Worm (Caenorhabditis elegans) whole organism, late embryonic: Measurements from ENCODE around the gene idpp-5.

Source experiments
- F13H6.1 ChIP-seq: sonication (generic microtip); optimal IDR thresholded peaks from 2 replicates; lab custom pipeline; 2016; ENCODE audit warnings: missing genetic modification characterization, missing compliant biosample characterization
- Y22D7AL.16 ChIP-seq: sonication (generic microtip); optimal IDR thresholded peaks from 2 replicates; lab custom pipeline; 2016; ENCODE audit warnings: missing genetic modification characterization, missing compliant biosample characterization
- ahr-1 ChIP-seq: sonication (generic microtip); optimal IDR thresholded peaks from 2 replicates; lab custom pipeline; 2016; ENCODE audit warnings: missing genetic modification characterization, missing compliant biosample characterization
- ceh-14 ChIP-seq: sonication (generic microtip); optimal IDR thresholded peaks from 2 replicates; lab custom pipeline; 2016; ENCODE audit warnings: missing genotype, missing genetic modification characterization, missing compliant biosample characterization
- ceh-18 ChIP-seq: sonication (generic microtip); optimal IDR thresholded peaks from 2 replicates; lab custom pipeline; 2016; ENCODE audit warnings: missing genetic modification characterization, missing compliant biosample characterization
- ceh-19 ChIP-seq: fragments of 200-800 bp; sonication (Bioruptor generic); optimal IDR thresholded peaks from 2 replicates; lab custom pipeline; 2018; ENCODE audit warnings: mild to moderate bottlenecking, missing genetic modification characterization, missing compliant biosample characterization
- ceh-2 ChIP-seq: sonication (generic microtip); optimal IDR thresholded peaks from 2 replicates; lab custom pipeline; 2016; ENCODE audit warnings: missing genotype, missing genetic modification characterization, missing compliant biosample characterization
- ceh-22 ChIP-seq: sonication (generic microtip); optimal IDR thresholded peaks from 2 replicates; lab custom pipeline; 2017; ENCODE audit warnings: missing biosample characterization, missing genetic modification characterization
- ceh-31 ChIP-seq: sonication (generic microtip); optimal IDR thresholded peaks from 2 replicates; lab custom pipeline; 2016; ENCODE audit warnings: missing genetic modification characterization, missing compliant biosample characterization
- ceh-34 ChIP-seq: sonication (generic microtip); optimal IDR thresholded peaks from 2 replicates; lab custom pipeline; 2016; ENCODE audit warnings: mild to moderate bottlenecking, missing genetic modification characterization, missing compliant biosample characterization
- ceh-45 ChIP-seq: fragments of 200-800 bp; sonication (Bioruptor generic); IDR thresholded peaks from 2 replicates; pipeline ENCODE4 v1.3.6; 2022; ENCODE audit warnings: missing genetic modification reagents, missing genetic modification characterization, missing compliant biosample characterization
- ceh-6 ChIP-seq: fragments of 200-800 bp; sonication (Bioruptor generic); optimal IDR thresholded peaks from 2 replicates; lab custom pipeline; 2018; ENCODE audit warnings: mild to moderate bottlenecking, missing genetic modification characterization, missing compliant biosample characterization
- dmd-4 ChIP-seq: sonication (generic microtip); optimal IDR thresholded peaks from 2 replicates; lab custom pipeline; 2016; ENCODE audit warnings: borderline replicate concordance, missing genetic modification characterization, missing compliant biosample characterization
- dve-1 ChIP-seq: sonication (generic microtip); optimal IDR thresholded peaks from 2 replicates; lab custom pipeline; 2017; ENCODE audit warnings: antibody characterized with exemption, mild to moderate bottlenecking, missing genetic modification characterization, missing compliant biosample characterization
- elt-2 ChIP-seq: sonication (generic microtip); optimal IDR thresholded peaks from 2 replicates; lab custom pipeline; 2016; ENCODE audit warnings: missing genetic modification reagents, missing genetic modification characterization, missing compliant biosample characterization
- elt-4 ChIP-seq: sonication (generic microtip); optimal IDR thresholded peaks from 2 replicates; lab custom pipeline; 2016; ENCODE audit warnings: missing genetic modification characterization, missing compliant biosample characterization
- eyg-1 ChIP-seq: sonication (generic microtip); optimal IDR thresholded peaks from 2 replicates; lab custom pipeline; 2016; ENCODE audit warnings: missing genotype, missing genetic modification characterization, missing compliant biosample characterization
- fkh-10 ChIP-seq: fragments of 150-350 bp; optimal IDR thresholded peaks from 2 replicates; lab custom pipeline; 2014; ENCODE audit warnings: missing biosample characterization, missing genetic modification reagents, missing genetic modification characterization
- gmeb-2 ChIP-seq: sonication (generic microtip); optimal IDR thresholded peaks from 2 replicates; lab custom pipeline; 2016; ENCODE audit warnings: missing genetic modification characterization, inconsistent platforms, missing compliant biosample characterization
- lim-6 ChIP-seq: sonication (generic microtip); optimal IDR thresholded peaks from 2 replicates; lab custom pipeline; 2016; ENCODE audit warnings: missing genetic modification characterization, missing compliant biosample characterization
- lin-11 ChIP-seq: fragments of 200-800 bp; sonication (Bioruptor generic); optimal IDR thresholded peaks from 2 replicates; lab custom pipeline; 2018; ENCODE audit warnings: mild to moderate bottlenecking, missing genetic modification characterization, missing compliant biosample characterization
- madf-2 ChIP-seq: sonication (generic microtip); optimal IDR thresholded peaks from 2 replicates; lab custom pipeline; 2017; ENCODE audit warnings: missing genetic modification characterization, missing compliant biosample characterization
- nfya-1 ChIP-seq: sonication (generic microtip); optimal IDR thresholded peaks from 2 replicates; lab custom pipeline; 2017; ENCODE audit warnings: missing genetic modification characterization, mild to moderate bottlenecking, missing compliant biosample characterization, antibody characterized with exemption, moderate library complexity
- nhr-232 ChIP-seq: sonication (generic microtip); optimal IDR thresholded peaks from 2 replicates; lab custom pipeline; 2016; ENCODE audit warnings: missing genetic modification characterization, missing compliant biosample characterization
- odd-2 ChIP-seq: sonication (generic microtip); optimal IDR thresholded peaks from 2 replicates; lab custom pipeline; 2017; ENCODE audit warnings: antibody characterized with exemption, mild to moderate bottlenecking, missing genetic modification characterization, missing compliant biosample characterization
- pag-3 ChIP-seq: sonication (generic microtip); optimal IDR thresholded peaks from 2 replicates; lab custom pipeline; 2016; ENCODE audit warnings: missing compliant biosample characterization, missing genetic modification characterization, borderline replicate concordance
- pat-9 ChIP-seq: fragments of 200-800 bp; sonication (Bioruptor generic); optimal IDR thresholded peaks from 2 replicates; lab custom pipeline; 2018; ENCODE audit warnings: mild to moderate bottlenecking, missing genetic modification characterization, moderate library complexity, missing compliant biosample characterization
- pax-1 ChIP-seq: fragments of 150-350 bp; optimal IDR thresholded peaks from 2 replicates; lab custom pipeline; 2014; ENCODE audit warnings: missing biosample characterization, missing genetic modification characterization
- pha-4 ChIP-seq: fragments of 150-350 bp; optimal IDR thresholded peaks from 2 replicates; lab custom pipeline; 2018; ENCODE audit warnings: missing biosample characterization, missing genetic modification reagents, missing genetic modification characterization
- pqm-1 ChIP-seq: sonication (generic microtip); optimal IDR thresholded peaks from 2 replicates; lab custom pipeline; 2016; ENCODE audit warnings: missing genetic modification characterization, missing compliant biosample characterization
- pros-1 ChIP-seq: fragments of 150-350 bp; optimal IDR thresholded peaks from 2 replicates; lab custom pipeline; 2014; ENCODE audit warnings: missing biosample characterization, missing genetic modification reagents, missing genetic modification characterization
- ref-2 ChIP-seq: sonication (generic microtip); optimal IDR thresholded peaks from 2 replicates; lab custom pipeline; 2016; ENCODE audit warnings: missing genetic modification characterization, missing compliant biosample characterization
- rnt-1 ChIP-seq: sonication (generic microtip); optimal IDR thresholded peaks from 2 replicates; lab custom pipeline; 2016; ENCODE audit warnings: missing genetic modification characterization, missing compliant biosample characterization
- syd-9 ChIP-seq: sonication (generic microtip); optimal IDR thresholded peaks from 2 replicates; lab custom pipeline; 2016; ENCODE audit warnings: mild to moderate bottlenecking, missing genetic modification characterization, moderate library complexity, missing compliant biosample characterization
- tbx-7 ChIP-seq: sonication (generic microtip); optimal IDR thresholded peaks from 2 replicates; lab custom pipeline; 2016; ENCODE audit warnings: missing genotype, missing genetic modification characterization, missing compliant biosample characterization
- ttx-3 ChIP-seq: sonication (generic microtip); optimal IDR thresholded peaks from 2 replicates; lab custom pipeline; 2016; ENCODE audit warnings: missing genetic modification reagents, missing genetic modification characterization, missing compliant biosample characterization
- unc-3 ChIP-seq, 2 experiments: fragments of 200-800 bp in 1 of 2; sonication (Bioruptor generic) in 1 of 2; sonication (generic microtip) in 1 of 2; conservative IDR thresholded peaks in 1 of 2; optimal IDR thresholded peaks in 1 of 2; 2 replicates each; pipeline versions ENCODE4 v1.3.6 to Lab custom; 2016 to 2022; ENCODE audit warnings: missing compliant biosample characterization in 2 of 2, missing genetic modification characterization in 2 of 2, missing genetic modification reagents in 1 of 2
- unc-42 ChIP-seq: sonication (generic microtip); optimal IDR thresholded peaks from 2 replicates; lab custom pipeline; 2016; ENCODE audit warnings: missing genotype, missing genetic modification characterization, missing compliant biosample characterization
- unc-55 ChIP-seq: sonication (generic microtip); optimal IDR thresholded peaks from 2 replicates; lab custom pipeline; 2017; ENCODE audit warnings: missing biosample characterization, missing genetic modification reagents, missing genetic modification characterization
- zip-5 ChIP-seq: sonication (generic microtip); optimal IDR thresholded peaks from 2 replicates; lab custom pipeline; 2016; ENCODE audit warnings: missing genetic modification characterization, missing compliant biosample characterization

The idpp-5 gene

DNA sequence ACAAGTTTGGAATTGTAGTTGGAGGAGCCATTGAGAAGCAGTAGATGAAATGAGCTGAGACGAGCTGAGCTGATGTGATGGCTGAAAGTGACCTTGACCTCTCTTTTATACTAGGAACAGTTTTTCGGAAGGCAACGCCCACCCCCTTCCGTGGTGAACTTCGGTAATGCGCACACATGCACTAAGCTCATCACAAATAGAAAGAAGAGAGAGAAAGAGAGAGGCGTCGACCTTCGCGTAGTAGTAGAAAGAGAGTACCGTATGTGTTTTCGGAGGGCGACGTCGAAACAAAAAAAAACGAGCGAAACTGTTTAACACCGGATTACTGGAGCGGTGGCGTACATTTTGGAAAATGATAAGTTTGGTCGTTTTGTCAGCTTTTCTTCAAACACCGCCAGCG, 11.6 kb downstream of the idpp-5 start, which contains the start of gene marg-1:
marg-1 (minus strand) TSS at position 101 of the 400 bp plus-strand sequence.
- TF ChIP-seq elt-2 (tag; lab: Kevin White, UChicago): no peak
- TF ChIP-seq ceh-22 (tag; lab: Kevin White, UChicago): no peak
- TF ChIP-seq ceh-31: no peak
- no peak for TF ChIP-seq gmeb-2 (tag; lab: Kevin White, UChicago)
- TF ChIP-seq lim-6: no peak
- TF ChIP-seq pqm-1 (tag; lab: Kevin White, UChicago): no peak
- no peak for TF ChIP-seq madf-2 (tag; lab: Kevin White, UChicago)
- no peak for TF ChIP-seq F13H6.1
- no peak for TF ChIP-seq ahr-1 (tag; lab: Kevin White, UChicago)
- no peak for TF ChIP-seq ceh-18 (tag; lab: Kevin White, UChicago)
- TF ChIP-seq Y22D7AL.16 (tag; lab: Kevin White, UChicago): no peak
- TF ChIP-seq, all 69 proteins: peak for 0

DNA sequence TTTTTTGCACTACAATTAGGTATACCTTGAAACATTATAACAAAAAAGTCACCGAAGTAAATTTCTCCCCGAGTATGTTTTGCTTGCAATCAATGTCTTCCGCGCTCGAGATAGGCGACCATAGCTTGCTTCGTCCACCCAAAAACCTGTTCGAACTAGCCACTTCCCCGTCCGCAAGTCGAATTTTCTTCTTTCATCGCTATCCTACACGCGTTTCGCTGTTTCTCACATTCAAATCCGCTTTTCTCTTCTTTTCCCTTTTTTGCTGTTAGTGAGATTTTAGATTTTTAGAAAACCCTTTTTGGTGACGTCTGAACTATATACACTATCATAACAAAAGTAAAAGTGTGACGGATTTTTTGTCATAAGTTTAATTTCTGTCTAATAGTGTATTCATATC, 19.4 kb downstream of the idpp-5 start:
- TF ChIP-seq dve-1 (tag; lab: Kevin White, UChicago) (no peak), elt-4 (tag; lab: Kevin White, UChicago) (no peak), syd-9 (tag; lab: Kevin White, UChicago) (no peak), pax-1 (tag; lab: Kevin White, UChicago) (no peak), unc-3 (GFP tag; conservative IDR thresholded peaks at IDR 0.05; lab: Robert Waterston, UW) (no peak), unc-3 (tag; optimal IDR thresholded peaks at IDR 0.05; lab: Kevin White, UChicago) (no peak), pqm-1 (tag; lab: Kevin White, UChicago) (no peak), ceh-19 (no peak), ttx-3 (tag; lab: Kevin White, UChicago) (no peak), pat-9 (tag; lab: Kevin White, UChicago) (no peak), fkh-10 (GFP tag; lab: Kevin White, UChicago) (no peak), elt-2 (tag; lab: Kevin White, UChicago) (no peak)

DNA sequence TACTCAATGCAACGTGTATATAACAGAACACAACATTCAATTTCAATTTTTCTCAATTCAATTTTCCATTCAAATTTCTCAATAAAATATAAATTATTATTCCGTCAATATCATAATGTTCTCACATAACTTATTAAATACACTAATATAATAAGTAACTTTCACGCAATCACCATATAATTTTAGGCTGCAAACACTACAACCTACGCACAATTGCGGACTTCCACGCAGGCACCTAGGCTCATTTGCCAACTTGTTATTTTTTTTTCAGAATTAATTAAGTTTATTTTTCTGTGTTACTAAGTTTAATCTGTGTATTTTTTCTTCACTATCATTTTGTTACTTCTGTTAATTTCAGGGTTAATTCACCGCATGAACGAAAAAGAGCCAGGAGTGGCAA, 20.2 kb downstream of the idpp-5 start, which contains the start of gene F47B7.2:
F47B7.2 (plus strand) TSS at position 358 of the 400 bp plus-strand sequence.
- peak; percentile 74 for TF ChIP-seq unc-42 (tag; lab: Kevin White, UChicago)
- TF ChIP-seq odd-2 (tag; lab: Kevin White, UChicago): peak; percentile 14
- TF ChIP-seq ceh-22 (tag; lab: Kevin White, UChicago): no peak
- no peak for TF ChIP-seq pha-4
- TF ChIP-seq nfya-1 (tag; lab: Kevin White, UChicago): peak; percentile 2
- peak; percentile 3 for TF ChIP-seq ceh-14
- TF ChIP-seq elt-2 (tag; lab: Kevin White, UChicago): peak; percentile 18
- TF ChIP-seq, all 69 proteins: peak for 5

DNA sequence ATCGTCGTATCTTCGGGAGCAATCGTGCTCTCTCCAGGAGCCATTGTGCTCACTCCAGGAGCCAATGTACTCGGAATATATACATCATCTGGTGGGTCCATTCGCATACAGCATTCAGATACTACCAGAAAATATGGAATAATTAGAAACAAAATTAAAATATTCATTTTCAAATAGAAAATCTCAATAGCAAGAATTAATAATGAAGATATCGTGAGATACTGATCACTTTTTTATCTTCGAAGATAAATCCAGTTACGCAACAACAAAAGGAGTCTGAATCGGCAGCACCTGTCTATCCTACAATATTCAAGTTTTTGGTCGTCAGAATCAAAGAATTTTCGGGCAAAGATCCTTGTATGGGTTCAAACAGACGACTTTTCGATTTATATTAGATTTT, 23.9 kb downstream of the idpp-5 start, which contains the start of gene F47B7.5:
F47B7.5 (minus strand) TSS at position 101 of the 400 bp plus-strand sequence.
- TF ChIP-seq pros-1 (no peak), unc-42 (tag; lab: Kevin White, UChicago) (no peak), ceh-34 (tag; lab: Kevin White, UChicago) (no peak), dmd-4 (tag; lab: Kevin White, UChicago) (no peak), eyg-1 (tag; lab: Kevin White, UChicago) (no peak), pha-4 (no peak), ceh-19 (no peak), ceh-22 (tag; lab: Kevin White, UChicago) (no peak), elt-2 (tag; lab: Kevin White, UChicago) (no peak), madf-2 (tag; lab: Kevin White, UChicago) (no peak), unc-55 (GFP tag; lab: Kevin White, UChicago) (no peak)
- TF ChIP-seq, all 69 proteins: peak for 0

DNA sequence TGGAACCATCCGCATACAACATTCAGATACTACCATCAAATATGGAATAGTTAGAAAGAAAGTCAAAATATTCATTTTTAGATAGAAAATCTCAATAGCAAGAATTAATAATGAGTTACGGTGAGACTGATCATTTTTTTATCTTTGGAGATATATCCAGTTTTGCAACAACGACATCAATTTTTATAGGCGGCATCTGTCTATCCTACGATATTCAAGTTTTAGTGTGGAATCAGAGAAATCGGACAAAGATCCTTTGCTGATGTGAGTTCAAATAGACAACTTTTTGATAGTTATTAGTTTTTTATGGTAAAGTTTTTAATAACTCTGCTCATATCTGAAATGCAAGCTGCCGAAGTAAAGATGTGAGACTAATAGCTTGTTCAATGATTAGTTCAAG, 26.1 kb downstream of the idpp-5 start, which contains the start of gene F47B7.4:
F47B7.4 (minus strand) TSS at position 101 of the 400 bp plus-strand sequence.
- TF ChIP-seq zip-5 (tag; lab: Kevin White, UChicago) (no peak), ceh-45 (GFP tag; lab: Robert Waterston, UW) (no peak), ceh-6 (GFP tag; lab: Kevin White, UChicago) (no peak), rnt-1 (tag; lab: Kevin White, UChicago) (no peak), nhr-232 (tag; lab: Kevin White, UChicago) (no peak), lim-6 (no peak), ref-2 (no peak), pag-3 (tag; lab: Kevin White, UChicago) (no peak), ceh-2 (tag; lab: Kevin White, UChicago) (no peak), lin-11 (tag; lab: Kevin White, UChicago) (no peak), tbx-7 (tag; lab: Kevin White, UChicago) (no peak)
- TF ChIP-seq, all 69 proteins: peak for 0
